Fruit fly (Drosophila melanogaster): ENCODE results near the gene mRpL28.
A peak's percentile ranks its signal among the peaks of the same experiment; 100 is the strongest.

Gene mRpL28

dm6 chr2L:5009306-5010030 lies 35.7 kb downstream of the mRpL28 start, which contains the start of gene Rtnl1:
TSS of gene Rtnl1 (minus strand) at chr2L:5009720.
- TF ChIP-seq psq (GFP tag; optimal IDR thresholded peaks at IDR 0.05) (no peak), br (GFP tag; optimal IDR thresholded peaks at IDR 0.05) (peak; percentile 29), Hnf4 (GFP tag; optimal IDR thresholded peaks at IDR 0.05) (no peak), Myc (optimal IDR thresholded peaks at IDR 0.05) (peak; percentile 92), Rel (GFP tag; optimal IDR thresholded peaks at IDR 0.05) (no peak), Rel (tag; optimal IDR thresholded peaks at IDR 0.05) (peak; percentile 57), fru (GFP tag; optimal IDR thresholded peaks at IDR 0.05) (peak; percentile 23), CG9705 (GFP tag; optimal IDR thresholded peaks at IDR 0.05) (peak; percentile 12), jim (GFP tag; optimal IDR thresholded peaks at IDR 0.05) (no peak), Dif (GFP tag; optimal IDR thresholded peaks at IDR 0.05; ENCODE audit: partially characterized antibody) (peak; percentile 57), Sp1 (GFP tag; optimal IDR thresholded peaks at IDR 0.05) (peak; percentile 54), woc (GFP tag; optimal IDR thresholded peaks at IDR 0.05) (no peak), rgr (GFP tag; optimal IDR thresholded peaks at IDR 0.05) (peak; percentile 69), HLH106 (tag; optimal IDR thresholded peaks at IDR 0.05) (peak; percentile 17), Jra (GFP tag; optimal IDR thresholded peaks at IDR 0.05) (peak; percentile 65), h (GFP tag; optimal IDR thresholded peaks at IDR 0.05) (peak; percentile 60), foxo (GFP tag; optimal IDR thresholded peaks at IDR 0.05) (peak in 1 of 2 experiments; percentile 27), Hr83 (GFP tag; optimal IDR thresholded peaks at IDR 0.05; ENCODE audit: poor library complexity, severe bottlenecking) (peak; percentile 78)

- peak; percentile 60 for TF ChIP-seq br (GFP tag; optimal IDR thresholded peaks at IDR 0.05)
- peak; percentile 55 for TF ChIP-seq Sp1 (GFP tag; optimal IDR thresholded peaks at IDR 0.05)
- no peak for TF ChIP-seq N (GFP tag; optimal IDR thresholded peaks at IDR 0.05)
- TF ChIP-seq sv (GFP tag; optimal IDR thresholded peaks at IDR 0.05), result peak; percentile 45
- peak; percentile 75 for TF ChIP-seq rgr (GFP tag; optimal IDR thresholded peaks at IDR 0.05)
- no peak for TF ChIP-seq dmrt93B (GFP tag; optimal IDR thresholded peaks at IDR 0.05)
- peak; percentile 67 for TF ChIP-seq HLH106 (tag; optimal IDR thresholded peaks at IDR 0.05)
- peak; percentile 37 for TF ChIP-seq CG9705 (GFP tag; optimal IDR thresholded peaks at IDR 0.05)
- no peak for TF ChIP-seq Hr78 (GFP tag; optimal IDR thresholded peaks at IDR 0.05)
- TF ChIP-seq Hnf4 (GFP tag; optimal IDR thresholded peaks at IDR 0.05), result no peak
- no peak for TF ChIP-seq CrebA (GFP tag; optimal IDR thresholded peaks at IDR 0.05; ENCODE audit: borderline replicate concordance)
- TF ChIP-seq sage (GFP tag; optimal IDR thresholded peaks at IDR 0.05), result no peak
- TF ChIP-seq jim (GFP tag; optimal IDR thresholded peaks at IDR 0.05), result no peak
- no peak for TF ChIP-seq Jra (GFP tag; optimal IDR thresholded peaks at IDR 0.05)
- peak; percentile 52 for TF ChIP-seq fru (GFP tag; optimal IDR thresholded peaks at IDR 0.05)
- no peak for TF ChIP-seq Abd-B (GFP tag; optimal IDR thresholded peaks at IDR 0.05)
- peak in 1 of 2 experiments; percentile 66 for TF ChIP-seq foxo (GFP tag; optimal IDR thresholded peaks at IDR 0.05)
- peak; percentile 46 for TF ChIP-seq CG32264 (GFP tag; optimal IDR thresholded peaks at IDR 0.05)
- no peak for TF ChIP-seq Vsx2 (GFP tag; optimal IDR thresholded peaks at IDR 0.05; ENCODE audit: partially characterized antibody)
- peak; percentile 72 for TF ChIP-seq ey (GFP tag; optimal IDR thresholded peaks at IDR 0.05)
- no peak for TF ChIP-seq pan (optimal IDR thresholded peaks at IDR 0.05)
- no peak for TF ChIP-seq GATAd (GFP tag; optimal IDR thresholded peaks at IDR 0.05)
- TF ChIP-seq usp (GFP tag; optimal IDR thresholded peaks at IDR 0.05), result no peak
- TF ChIP-seq woc (GFP tag; optimal IDR thresholded peaks at IDR 0.05), result peak; percentile 92
- TF ChIP-seq dl (GFP tag; optimal IDR thresholded peaks at IDR 0.05; ENCODE audit: insufficient read depth in 1 of 2, partially characterized antibody in 2 of 2), result no peak
- no peak for TF ChIP-seq brk (GFP tag; optimal IDR thresholded peaks at IDR 0.05)
- no peak for TF ChIP-seq tai (GFP tag; optimal IDR thresholded peaks at IDR 0.05)
- TF ChIP-seq Dif (GFP tag; optimal IDR thresholded peaks at IDR 0.05; ENCODE audit: partially characterized antibody), result no peak
- no peak for TF ChIP-seq lola (GFP tag; optimal IDR thresholded peaks at IDR 0.05)
- TF ChIP-seq Hr83 (GFP tag; optimal IDR thresholded peaks at IDR 0.05; ENCODE audit: poor library complexity, severe bottlenecking), result no peak
- TF ChIP-seq Dfd (GFP tag; optimal IDR thresholded peaks at IDR 0.05), result no peak
- TF ChIP-seq Mio (GFP tag; optimal IDR thresholded peaks at IDR 0.05), result no peak
- peak; percentile 93 for TF ChIP-seq Myc (optimal IDR thresholded peaks at IDR 0.05)
- TF ChIP-seq OdsH (GFP tag; optimal IDR thresholded peaks at IDR 0.05), result peak; percentile 55
- no peak for TF ChIP-seq Rel (GFP tag; optimal IDR thresholded peaks at IDR 0.05)
- no peak for TF ChIP-seq Rel (tag; optimal IDR thresholded peaks at IDR 0.05)
- peak; percentile 45 for TF ChIP-seq psq (GFP tag; optimal IDR thresholded peaks at IDR 0.05)
- TF ChIP-seq h (GFP tag; optimal IDR thresholded peaks at IDR 0.05), result peak; percentile 79
- TF ChIP-seq dsf (GFP tag; optimal IDR thresholded peaks at IDR 0.05; ENCODE audit: borderline replicate concordance), result no peak
Observed at dm6 chr2L:5010784-5011260, 37.0 kb downstream of the mRpL28 start, which contains the start of the genes CG31917, Tfb5 and SelT. TSS of gene CG31917 (minus strand) at chr2L:5010834. TSS of gene Tfb5 (minus strand) at chr2L:5010834. TSS of gene SelT (plus strand) at chr2L:5010922.
